Worm (Caenorhabditis elegans) whole organism, L4/young adult: ENCODE measurements around the gene T24H10.5.

Source experiments
- W03F9.2 ChIP-seq: fragments of 150-350 bp; optimal IDR thresholded peaks from 2 replicates; lab custom pipeline; 2014; ENCODE audit warnings: missing biosample characterization, missing genetic modification characterization
- dao-5 ChIP-seq: sonication (generic microtip); optimal IDR thresholded peaks from 2 replicates; lab custom pipeline; 2016; ENCODE audit warnings: missing genotype, missing genetic modification characterization, moderate library complexity, missing compliant biosample characterization
- him-1 ChIP-seq: sonication (generic microtip); optimal IDR thresholded peaks from 2 replicates; lab custom pipeline; 2016; ENCODE audit warnings: missing genotype, missing genetic modification reagents, missing genetic modification characterization, missing compliant biosample characterization

- TF ChIP-seq him-1 (tag; lab: Kevin White, UChicago), result no peak
- TF ChIP-seq W03F9.2 (tag; lab: Kevin White, UChicago), result no peak
- TF ChIP-seq dao-5, result no peak
These were observed 24.6 kb upstream of the T24H10.5 start for ce11 chrII:9076098-9076879.
